Fruit fly (Drosophila melanogaster) whole organism, pupa: Measurements from ENCODE around the gene Gr77a.

Experiments used
- CG10348 ChIP-seq: fragments of 200-800 bp; sonication (Bioruptor generic); IDR thresholded peaks from 2 replicates; pipeline ENCODE4 v1.3.6; 2022; ENCODE audit warnings: missing biosample characterization, missing genetic modification characterization
- CG12605 ChIP-seq: fragments of 200-800 bp; sonication (Bioruptor generic); IDR thresholded peaks from 2 replicates; pipeline ENCODE4 v1.3.6; 2022; ENCODE audit warnings: missing biosample characterization, missing genetic modification characterization
- CG13204 ChIP-seq: fragments of 200-800 bp; sonication (Bioruptor generic); optimal IDR thresholded peaks from 2 replicates; lab custom pipeline; 2018; ENCODE audit warnings: missing biosample characterization, mild to moderate bottlenecking, missing genetic modification characterization, moderate library complexity
- CG14655 ChIP-seq: fragments of 200-800 bp; sonication (Bioruptor generic); optimal IDR thresholded peaks from 3 replicates; lab custom pipeline; 2017; ENCODE audit warnings: mild to moderate bottlenecking, missing biosample characterization, missing genetic modification reagents, missing genetic modification characterization
- CG15710 ChIP-seq: fragments of 200-800 bp; sonication (Bioruptor generic); optimal IDR thresholded peaks from 2 replicates; lab custom pipeline; 2018; ENCODE audit warnings: missing biosample characterization, mild to moderate bottlenecking, missing genetic modification characterization, moderate library complexity
- CG17806 ChIP-seq: fragments of 200-800 bp; sonication (Bioruptor generic); optimal IDR thresholded peaks from 2 replicates; lab custom pipeline; 2018; ENCODE audit warnings: missing biosample characterization, mild to moderate bottlenecking, missing genetic modification characterization, moderate library complexity
- CG32121 ChIP-seq: fragments of 200-800 bp; sonication (Bioruptor generic); IDR thresholded peaks from 2 replicates; pipeline ENCODE4 v1.3.6; 2022; ENCODE audit warnings: missing biosample characterization, missing genetic modification characterization
- CG34367 ChIP-seq: fragments of 200-800 bp; sonication (Bioruptor generic); optimal IDR thresholded peaks from 2 replicates; lab custom pipeline; 2018; ENCODE audit warnings: missing biosample characterization, mild to moderate bottlenecking, missing genetic modification characterization
- CG4496 ChIP-seq: fragments of 200-800 bp; sonication (Bioruptor generic); IDR thresholded peaks from 3 replicates; pipeline ENCODE4 v1.3.6; 2022; ENCODE audit warnings: missing biosample characterization, missing genetic modification characterization
- CG8159 ChIP-seq: fragments of 200-800 bp; sonication (Bioruptor generic); optimal IDR thresholded peaks from 3 replicates; lab custom pipeline; 2018; ENCODE audit warnings: missing biosample characterization, mild to moderate bottlenecking, missing genetic modification characterization, moderate library complexity
- CG8301 ChIP-seq: fragments of 200-800 bp; sonication (Bioruptor generic); optimal IDR thresholded peaks from 2 replicates; lab custom pipeline; 2018; ENCODE audit warnings: missing biosample characterization, mild to moderate bottlenecking, missing genetic modification characterization
- CG9948 ChIP-seq: fragments of 200-800 bp; sonication (Bioruptor generic); optimal IDR thresholded peaks from 2 replicates; lab custom pipeline; 2018; ENCODE audit warnings: missing biosample characterization, mild to moderate bottlenecking, missing genetic modification characterization, moderate library complexity
- D1 ChIP-seq: fragments of 200-800 bp; sonication (Bioruptor generic); optimal IDR thresholded peaks from 2 replicates; lab custom pipeline; 2018; ENCODE audit warnings: missing biosample characterization, mild to moderate bottlenecking, missing genetic modification characterization, moderate library complexity
- EcR ChIP-seq: fragments of 200-800 bp; sonication (Bioruptor generic); optimal IDR thresholded peaks from 3 replicates; lab custom pipeline; 2019; ENCODE audit warnings: missing biosample characterization, missing genetic modification characterization, mild to moderate bottlenecking, moderate library complexity, missing genetic modification reagents
- Ets98B ChIP-seq: fragments of 200-800 bp; sonication (Bioruptor generic); IDR thresholded peaks from 2 replicates; pipeline ENCODE4 v1.3.6; 2022; ENCODE audit warnings: missing biosample characterization, missing genetic modification characterization
- Pif1A ChIP-seq: fragments of 200-800 bp; sonication (Bioruptor generic); optimal IDR thresholded peaks from 3 replicates; lab custom pipeline; 2016; ENCODE audit warnings: missing biosample characterization, missing genetic modification characterization
- Pif1B ChIP-seq: fragments of 200-800 bp; sonication (Bioruptor generic); optimal IDR thresholded peaks from 3 replicates; lab custom pipeline; 2016; ENCODE audit warnings: missing biosample characterization, missing genetic modification characterization
- Snoo ChIP-seq: fragments of 200-800 bp; sonication (Bioruptor generic); optimal IDR thresholded peaks from 3 replicates; lab custom pipeline; 2017; ENCODE audit warnings: missing biosample characterization, mild to moderate bottlenecking, missing genetic modification characterization, inconsistent platforms
- fd96Ca ChIP-seq: fragments of 200-800 bp; sonication (Bioruptor generic); IDR thresholded peaks from 3 replicates; pipeline ENCODE4 v1.3.6; 2022; ENCODE audit warnings: missing biosample characterization, missing genetic modification characterization
- gl ChIP-seq: fragments of 200-800 bp; sonication (Bioruptor generic); optimal IDR thresholded peaks from 2 replicates; lab custom pipeline; 2018; ENCODE audit warnings: missing biosample characterization, mild to moderate bottlenecking, missing genetic modification characterization
- rn ChIP-seq: fragments of 200-800 bp; sonication (Bioruptor generic); IDR thresholded peaks from 2 replicates; pipeline ENCODE4 v1.3.6; 2022; ENCODE audit warnings: missing biosample characterization, missing genetic modification characterization

Gene Gr77a

dm6 chr3L:20739414-20739813 is at the start of gene Gr77a:
TSS of gene Gr77a (minus strand) at chr3L:20739430.
- TF ChIP-seq CG34367 (peak; percentile 1), CG10348 (GFP tag; lab: Robert Waterston, UW) (no peak), Snoo (tag; lab: Kevin White, UChicago) (no peak), CG8159 (tag; lab: Kevin White, UChicago) (peak; percentile 61), CG14655 (peak; percentile 29), CG4496 (GFP tag; lab: Robert Waterston, UW) (no peak), CG32121 (GFP tag; lab: Robert Waterston, UW) (no peak), CG13204 (GFP tag; lab: Kevin White, UChicago) (no peak), Pif1B (peak; percentile 38), CG17806 (tag; lab: Kevin White, UChicago) (peak; percentile 49), Pif1A (GFP tag; lab: Kevin White, UChicago) (peak; percentile 26), gl (tag; lab: Kevin White, UChicago) (no peak), fd96Ca (GFP tag; lab: Robert Waterston, UW) (no peak), CG15710 (tag; lab: Kevin White, UChicago) (peak; percentile 51), CG9948 (tag; lab: Kevin White, UChicago) (peak; percentile 51), EcR (GFP tag; lab: Kevin White, UChicago) (no peak), CG12605 (GFP tag; lab: Robert Waterston, UW) (no peak), rn (no peak)

dm6 chr3L:20787835-20788380 is 48.7 kb upstream of the Gr77a start, which contains the start of gene CG11396:
TSS of gene CG11396 (minus strand) at chr3L:20788137.
- TF ChIP-seq D1 (tag; lab: Kevin White, UChicago) (peak; percentile 9), CG17806 (tag; lab: Kevin White, UChicago) (no peak)

dm6 chr3L:20785742-20786427 is 46.7 kb upstream of the Gr77a start, which contains the start of gene Pcif1:
TSS of gene Pcif1 (minus strand) at chr3L:20786197.
- TF ChIP-seq D1 (tag; lab: Kevin White, UChicago), result no peak
- 0 out of 2 replicates have a peak, but pooled peaks have one; percentile 11 for TF ChIP-seq CG32121 (GFP tag; lab: Robert Waterston, UW)
- 0 out of 3 replicates have a peak, but pooled peaks have one; percentile 30 for TF ChIP-seq CG4496 (GFP tag; lab: Robert Waterston, UW)

dm6 chr3L:20784812-20785671 is 45.8 kb upstream of the Gr77a start:
- peak; percentile 11 for TF ChIP-seq EcR (GFP tag; lab: Kevin White, UChicago)
- TF ChIP-seq CG32121 (GFP tag; lab: Robert Waterston, UW), result no peak
- peak; percentile 64 for TF ChIP-seq CG8159 (tag; lab: Kevin White, UChicago)
- TF ChIP-seq CG12605 (GFP tag; lab: Robert Waterston, UW), result no peak
- TF ChIP-seq CG14655, result no peak
- peak; percentile 27 for TF ChIP-seq Snoo (tag; lab: Kevin White, UChicago)
- peak; percentile 41 for TF ChIP-seq CG8301 (tag; lab: Kevin White, UChicago)
- TF ChIP-seq Ets98B (GFP tag; lab: Robert Waterston, UW), result peak; percentile 62
- TF ChIP-seq CG17806 (tag; lab: Kevin White, UChicago), result peak; percentile 18
- no peak for TF ChIP-seq Pif1B
- peak; percentile 38 for TF ChIP-seq CG15710 (tag; lab: Kevin White, UChicago)
- TF ChIP-seq CG9948 (tag; lab: Kevin White, UChicago), result peak; percentile 18
- TF ChIP-seq gl (tag; lab: Kevin White, UChicago), result peak; percentile 53
- peak; percentile 54 for TF ChIP-seq Pif1A (GFP tag; lab: Kevin White, UChicago)
- no peak for TF ChIP-seq rn
- TF ChIP-seq, all 21 proteins: peak for 10

- no peak for TF ChIP-seq CG15710 (tag; lab: Kevin White, UChicago)
- TF ChIP-seq gl (tag; lab: Kevin White, UChicago), result no peak
- no peak for TF ChIP-seq CG34367
- no peak for TF ChIP-seq CG12605 (GFP tag; lab: Robert Waterston, UW)
- TF ChIP-seq rn, result no peak
- TF ChIP-seq CG14655, result no peak
- no peak for TF ChIP-seq CG8159 (tag; lab: Kevin White, UChicago)
- no peak for TF ChIP-seq CG4496 (GFP tag; lab: Robert Waterston, UW)
- TF ChIP-seq Ets98B (GFP tag; lab: Robert Waterston, UW), result 0 out of 2 replicates have a peak, but pooled peaks have one; percentile 8
- TF ChIP-seq, all 21 proteins: peak for 1
Measured at dm6 chr3L:20784394-20784793, 45.2 kb upstream of the Gr77a start.
